Worm (Caenorhabditis elegans): ENCODE measurements around the gene F56D6.12.

The F56D6.12 gene

DNA sequence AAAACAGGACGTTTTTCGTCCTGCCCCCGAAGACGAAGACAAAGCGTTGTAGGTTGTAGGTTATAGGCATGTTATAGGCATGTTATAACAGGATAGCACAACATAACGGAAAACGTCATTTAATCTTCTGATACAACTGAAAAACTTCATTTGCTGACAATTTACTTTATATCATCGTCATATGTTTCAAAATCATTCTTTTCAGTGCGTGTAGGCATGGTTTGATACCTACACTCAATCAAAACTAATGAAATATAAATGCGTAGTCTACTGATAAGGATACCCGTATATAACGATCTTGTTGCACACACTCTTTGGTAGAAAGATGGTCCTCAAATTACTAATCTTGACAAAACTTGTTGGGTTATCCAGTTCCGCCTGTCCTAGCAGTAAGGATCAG lies 48.8 kb downstream of the F56D6.12 start, which contains the start of gene clec-74:
Gene clec-74 (plus strand): TSS at position 301 of the 400 bp plus-strand sequence.
- TF ChIP-seq zip-8 (tag; optimal IDR thresholded peaks at IDR 0.05), result no peak
- no peak for TF ChIP-seq nhr-76 (tag; optimal IDR thresholded peaks at IDR 0.05)
- TF ChIP-seq lsy-2 (tag; optimal IDR thresholded peaks at IDR 0.05), result no peak
- no peak for TF ChIP-seq lin-13 (tag; optimal IDR thresholded peaks at IDR 0.05)
- no peak for TF ChIP-seq nhr-28 (tag; optimal IDR thresholded peaks at IDR 0.05)
- no peak for TF ChIP-seq sptf-1 (tag; optimal IDR thresholded peaks at IDR 0.05)
- no peak for TF ChIP-seq ceh-43 (GFP tag; optimal IDR thresholded peaks at IDR 0.05)
- TF ChIP-seq drap-1 (GFP tag; optimal IDR thresholded peaks at IDR 0.05), result no peak

Measured in whole organism, mixed stage, embryonic.